Fruit fly (Drosophila melanogaster) whole organism, adult: Measurements from ENCODE around the gene CG33689.

ENCODE experiments used
- Crg-1 ChIP-seq: fragments of 200-800 bp; sonication (Bioruptor generic); optimal IDR thresholded peaks from 2 replicates; lab custom pipeline; 2016; ENCODE audit warnings: missing biosample characterization, missing genetic modification characterization
- cic ChIP-seq: fragments of 200-800 bp; sonication (Bioruptor generic); optimal IDR thresholded peaks from 2 replicates; lab custom pipeline; 2017; ENCODE audit warnings: missing biosample characterization, mild to moderate bottlenecking, missing genetic modification characterization, moderate library complexity

DNA sequence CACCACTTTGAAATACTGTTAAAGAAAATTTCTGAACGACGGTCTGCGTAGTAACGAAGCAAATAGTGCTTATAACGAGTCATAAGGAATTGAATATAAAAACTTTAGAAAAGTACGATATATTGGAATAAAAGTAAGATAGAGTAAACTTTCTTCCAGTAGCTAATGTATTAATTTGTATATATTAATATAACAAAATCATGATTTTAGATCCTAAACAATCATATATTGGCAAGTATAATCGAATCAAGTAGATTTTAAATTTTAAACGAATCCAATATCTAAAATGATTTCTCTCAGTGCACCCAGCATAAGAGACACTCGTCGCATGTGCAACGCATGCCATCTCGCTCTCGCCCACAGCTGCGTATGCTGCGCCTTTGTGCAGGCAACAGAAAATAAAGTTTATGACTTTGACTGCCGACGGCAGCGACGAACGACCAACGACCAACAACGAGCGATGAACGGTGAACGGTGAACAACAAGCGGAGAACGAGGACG, 18.6 kb upstream of the CG33689 start:
- TF ChIP-seq cic (GFP tag; lab: Kevin White, UChicago): no peak
- no peak for TF ChIP-seq Crg-1 (GFP tag; lab: Kevin White, UChicago)
